Fruit fly (Drosophila melanogaster) whole organism, pupa: ENCODE data around the gene CG6891.

Source experiments
- CG12605 ChIP-seq: fragments of 200-800 bp; sonication (Bioruptor generic); IDR thresholded peaks from 2 replicates; pipeline ENCODE4 v1.3.6; 2022; ENCODE audit warnings: missing biosample characterization, missing genetic modification characterization
- CG15710 ChIP-seq: fragments of 200-800 bp; sonication (Bioruptor generic); optimal IDR thresholded peaks from 2 replicates; lab custom pipeline; 2018; ENCODE audit warnings: missing biosample characterization, mild to moderate bottlenecking, missing genetic modification characterization, moderate library complexity
- CG4496 ChIP-seq: fragments of 200-800 bp; sonication (Bioruptor generic); IDR thresholded peaks from 3 replicates; pipeline ENCODE4 v1.3.6; 2022; ENCODE audit warnings: missing biosample characterization, missing genetic modification characterization
- Pif1A ChIP-seq: fragments of 200-800 bp; sonication (Bioruptor generic); optimal IDR thresholded peaks from 3 replicates; lab custom pipeline; 2016; ENCODE audit warnings: missing biosample characterization, missing genetic modification characterization
- Pif1B ChIP-seq: fragments of 200-800 bp; sonication (Bioruptor generic); optimal IDR thresholded peaks from 3 replicates; lab custom pipeline; 2016; ENCODE audit warnings: missing biosample characterization, missing genetic modification characterization

DNA sequence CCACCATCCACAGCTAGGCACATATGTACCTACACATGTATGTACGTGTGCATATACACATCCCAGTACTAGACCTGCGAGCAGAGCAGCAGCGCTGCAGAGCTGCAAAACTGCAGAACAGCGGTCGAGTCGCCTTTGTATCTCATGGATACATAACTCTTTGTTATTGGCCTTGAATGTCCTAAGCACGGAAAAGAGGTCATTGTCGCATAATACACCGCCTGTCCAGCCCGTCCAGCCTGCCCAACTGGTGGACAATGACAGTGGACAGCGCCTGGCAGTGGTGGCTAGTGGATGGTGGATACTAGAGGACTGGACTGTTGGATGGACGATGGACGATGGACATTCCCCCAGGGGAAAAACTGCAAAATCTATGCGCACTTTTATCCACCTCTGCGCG is 26.3 kb downstream of the CG6891 start:
- no peak for TF ChIP-seq CG12605 (GFP tag; lab: Robert Waterston, UW)
- TF ChIP-seq Pif1A: no peak
- TF ChIP-seq Pif1B (GFP tag; lab: Kevin White, UChicago): no peak
- no peak for TF ChIP-seq CG4496 (GFP tag; lab: Robert Waterston, UW)
- no peak for TF ChIP-seq CG15710
